Fruit fly (Drosophila melanogaster) whole organism, embryonic: ENCODE measurements around the gene Rbp4.
A peak's percentile ranks its signal among the peaks of the same experiment; 100 is the strongest.

Experiments
- Ada2b ChIP-seq: fragments of 200-800 bp; sonication (Bioruptor generic); IDR thresholded peaks from 2 replicates; pipeline ENCODE4 v1.3.6; 2022; ENCODE audit warnings: missing biosample characterization, missing genetic modification characterization
- Bdp1 ChIP-seq: fragments of 200-800 bp; sonication (Bioruptor generic); optimal IDR thresholded peaks from 3 replicates; lab custom pipeline; 2016; ENCODE audit warnings: missing biosample characterization, missing genetic modification characterization
- Bgb ChIP-seq: fragments of 200-800 bp; sonication (Bioruptor generic); IDR thresholded peaks from 2 replicates; pipeline ENCODE4 v1.3.6; 2022; ENCODE audit warnings: missing biosample characterization, missing genetic modification characterization; ENCODE audit not compliant: partially characterized antibody
- CG10274 ChIP-seq: fragments of 200-800 bp; sonication (Bioruptor generic); optimal IDR thresholded peaks from 3 replicates; lab custom pipeline; 2017; ENCODE audit warnings: missing biosample characterization, mild to moderate bottlenecking, missing genetic modification characterization
- CG10431 ChIP-seq: fragments of 200-800 bp; sonication (Bioruptor generic); optimal IDR thresholded peaks from 3 replicates; lab custom pipeline; 2018; ENCODE audit warnings: missing biosample characterization, mild to moderate bottlenecking, missing genetic modification characterization
- CG11247 ChIP-seq: fragments of 200-800 bp; sonication (Bioruptor generic); IDR thresholded peaks from 2 replicates; pipeline ENCODE4 v1.3.6; 2022; ENCODE audit warnings: missing biosample characterization, missing genetic modification characterization
- CG12942 ChIP-seq: fragments of 200-800 bp; sonication (Bioruptor generic); optimal IDR thresholded peaks from 3 replicates; lab custom pipeline; 2016; ENCODE audit warnings: missing biosample characterization, missing genetic modification characterization
- CG14441 ChIP-seq: fragments of 200-800 bp; sonication (Bioruptor generic); IDR thresholded peaks from 2 replicates; pipeline ENCODE4 v1.3.6; 2022; ENCODE audit warnings: missing biosample characterization, missing genetic modification characterization
- CG1603 ChIP-seq: fragments of 200-800 bp; sonication (Bioruptor generic); optimal IDR thresholded peaks from 2 replicates; lab custom pipeline; 2019; ENCODE audit warnings: missing biosample characterization, mild to moderate bottlenecking, missing genetic modification characterization, moderate library complexity
- CG1647 ChIP-seq: fragments of 200-800 bp; sonication (Bioruptor generic); optimal IDR thresholded peaks from 3 replicates; lab custom pipeline; 2016; ENCODE audit warnings: missing biosample characterization, missing genetic modification characterization
- CG18011 ChIP-seq: fragments of 200-800 bp; sonication (Bioruptor generic); optimal IDR thresholded peaks from 2 replicates; lab custom pipeline; 2017; ENCODE audit warnings: missing biosample characterization, missing genetic modification characterization, mild to moderate bottlenecking, moderate library complexity, missing genotype
- CG2199 ChIP-seq: fragments of 200-800 bp; sonication (Bioruptor generic); IDR thresholded peaks from 3 replicates; pipeline ENCODE4 v1.3.6; 2022; ENCODE audit warnings: missing biosample characterization, missing genetic modification characterization
- CG31224 ChIP-seq: fragments of 200-800 bp; sonication (Bioruptor generic); IDR thresholded peaks from 2 replicates; pipeline ENCODE4 v1.3.6; 2022; ENCODE audit warnings: missing biosample characterization, missing genetic modification characterization
- CG6272 ChIP-seq: fragments of 200-800 bp; sonication (Bioruptor generic); IDR thresholded peaks from 2 replicates; pipeline ENCODE4 v1.3.6; 2022; ENCODE audit warnings: missing biosample characterization, missing genetic modification characterization
- CG6791 ChIP-seq: fragments of 200-800 bp; sonication (Bioruptor generic); IDR thresholded peaks from 3 replicates; pipeline ENCODE4 v1.3.6; 2022; ENCODE audit warnings: missing biosample characterization, missing genetic modification characterization; ENCODE audit not compliant: partially characterized antibody
- CG7357 ChIP-seq: fragments of 200-800 bp; sonication (Bioruptor generic); IDR thresholded peaks from 3 replicates; pipeline ENCODE4 v1.3.6; 2022; ENCODE audit warnings: missing biosample characterization, missing genetic modification characterization
- D19A ChIP-seq: fragments of 200-800 bp; optimal IDR thresholded peaks from 3 replicates; lab custom pipeline; 2019; ENCODE audit warnings: missing biosample characterization, mild to moderate bottlenecking, missing genetic modification characterization, moderate library complexity
- GATAe ChIP-seq: fragments of 200-800 bp; sonication (Bioruptor generic); conservative IDR thresholded peaks from 2 replicates; pipeline ENCODE4 v1.3.6; 2022; ENCODE audit warnings: missing biosample characterization, missing genetic modification characterization
- HmgD ChIP-seq: fragments of 200-800 bp; sonication (Bioruptor generic); optimal IDR thresholded peaks from 3 replicates; lab custom pipeline; 2016; ENCODE audit warnings: missing biosample characterization, missing genetic modification characterization
- Jarid2 ChIP-seq: fragments of 200-800 bp; sonication (Bioruptor generic); optimal IDR thresholded peaks from 3 replicates; lab custom pipeline; 2017; ENCODE audit warnings: mild to moderate bottlenecking, missing biosample characterization, missing genetic modification reagents, missing genetic modification characterization
- NC2β ChIP-seq: fragments of 200-800 bp; sonication (Bioruptor generic); optimal IDR thresholded peaks from 2 replicates; lab custom pipeline; 2016; ENCODE audit warnings: missing biosample characterization, missing genetic modification characterization
- NFAT ChIP-seq: fragments of 200-800 bp; sonication (Bioruptor generic); IDR thresholded peaks from 2 replicates; pipeline ENCODE4 v1.3.6; 2022; ENCODE audit warnings: missing biosample characterization, missing genetic modification characterization
- NfI ChIP-seq: fragments of 200-800 bp; sonication (Bioruptor generic); optimal IDR thresholded peaks from 3 replicates; lab custom pipeline; 2018; ENCODE audit warnings: missing biosample characterization, mild to moderate bottlenecking, missing genetic modification characterization, moderate library complexity
- Oli ChIP-seq: fragments of 200-800 bp; sonication (Bioruptor generic); optimal IDR thresholded peaks from 2 replicates; lab custom pipeline; 2018; ENCODE audit warnings: missing biosample characterization, mild to moderate bottlenecking, missing genetic modification characterization, moderate library complexity
- Opbp ChIP-seq: fragments of 200-800 bp; sonication (Bioruptor generic); IDR thresholded peaks from 3 replicates; pipeline ENCODE4 v1.3.6; 2022; ENCODE audit warnings: missing biosample characterization, missing genetic modification characterization; ENCODE audit not compliant: partially characterized antibody
- PHDP ChIP-seq: fragments of 200-800 bp; sonication (Bioruptor generic); optimal IDR thresholded peaks from 3 replicates; lab custom pipeline; 2018; ENCODE audit warnings: missing biosample characterization, mild to moderate bottlenecking, missing genetic modification characterization, moderate library complexity
- Sry-β ChIP-seq: fragments of 200-800 bp; sonication (Bioruptor generic); optimal IDR thresholded peaks from 2 replicates; lab custom pipeline; 2018; ENCODE audit warnings: missing biosample characterization, mild to moderate bottlenecking, missing genetic modification characterization, moderate library complexity
- Vsx1 ChIP-seq: fragments of 200-800 bp; sonication (Bioruptor generic); optimal IDR thresholded peaks from 2 replicates; lab custom pipeline; 2017; ENCODE audit warnings: missing biosample characterization, mild to moderate bottlenecking, missing genetic modification characterization, missing genetic modification reagents
- ac ChIP-seq: fragments of 200-800 bp; sonication (Bioruptor generic); optimal IDR thresholded peaks from 3 replicates; lab custom pipeline; 2017; ENCODE audit warnings: missing biosample characterization, mild to moderate bottlenecking, missing genetic modification characterization
- ase ChIP-seq: fragments of 200-800 bp; sonication (Bioruptor generic); IDR thresholded peaks from 3 replicates; pipeline ENCODE4 v1.3.6; 2022; ENCODE audit warnings: missing biosample characterization, missing genetic modification characterization
- bigmax ChIP-seq: fragments of 200-800 bp; sonication (Bioruptor generic); optimal IDR thresholded peaks from 2 replicates; lab custom pipeline; 2018; ENCODE audit warnings: missing biosample characterization, mild to moderate bottlenecking, missing genetic modification characterization
- cad ChIP-seq: fragments of >200 bp; optimal IDR thresholded peaks from 2 replicates; lab custom pipeline; 2017; ENCODE audit warnings: missing biosample characterization, missing genetic modification characterization
- dmrt99B ChIP-seq: fragments of 200-800 bp; sonication (Bioruptor generic); optimal IDR thresholded peaks from 2 replicates; lab custom pipeline; 2018; ENCODE audit warnings: missing biosample characterization, mild to moderate bottlenecking, missing genetic modification characterization, moderate library complexity
- dysf ChIP-seq: fragments of 200-800 bp; sonication (Bioruptor generic); IDR thresholded peaks from 3 replicates; pipeline ENCODE4 v1.3.6; 2022; ENCODE audit warnings: missing biosample characterization, missing genetic modification characterization
- fd102C ChIP-seq: fragments of 200-800 bp; sonication (Bioruptor generic); optimal IDR thresholded peaks from 2 replicates; lab custom pipeline; 2018; ENCODE audit warnings: missing biosample characterization, mild to moderate bottlenecking, missing genetic modification characterization, moderate library complexity
- fru ChIP-seq: fragments of >200 bp; optimal IDR thresholded peaks from 2 replicates; lab custom pipeline; 2017
- gcm2 ChIP-seq: fragments of 200-800 bp; sonication (Bioruptor generic); optimal IDR thresholded peaks from 2 replicates; lab custom pipeline; 2016; ENCODE audit warnings: missing biosample characterization, missing genetic modification characterization
- gro ChIP-seq: fragments of 200-800 bp; sonication (Bioruptor generic); optimal IDR thresholded peaks from 2 replicates; lab custom pipeline; 2016; ENCODE audit warnings: missing biosample characterization, missing genetic modification characterization
- gsb ChIP-seq: fragments of 200-800 bp; sonication (Bioruptor generic); IDR thresholded peaks from 2 replicates; pipeline ENCODE4 v1.3.6; 2022; ENCODE audit warnings: missing biosample characterization, missing genetic modification characterization
- mirr ChIP-seq: fragments of 200-800 bp; sonication (Bioruptor generic); optimal IDR thresholded peaks from 3 replicates; lab custom pipeline; 2018; ENCODE audit warnings: missing biosample characterization, mild to moderate bottlenecking, missing genetic modification characterization
- nau ChIP-seq: fragments of 200-800 bp; sonication (Bioruptor generic); optimal IDR thresholded peaks from 3 replicates; lab custom pipeline; 2017; ENCODE audit warnings: missing biosample characterization, mild to moderate bottlenecking, missing genetic modification characterization, missing genetic modification reagents
- pan ChIP-seq, 4 experiments: fragments of >200 bp in 3 of 4; fragments of 200-800 bp in 1 of 4; sonication (Bioruptor generic) in 1 of 4; optimal IDR thresholded peaks in 3 of 4; IDR thresholded peaks in 1 of 4; 2 replicates each; pipeline versions ENCODE4 v1.3.6 to Lab custom; 2017 to 2022; ENCODE audit warnings: missing biosample characterization in 2 of 4, missing genetic modification characterization in 2 of 4, mixed read lengths in 1 of 4
- pho ChIP-seq: fragments of 200-800 bp; sonication (Bioruptor generic); optimal IDR thresholded peaks from 2 replicates; lab custom pipeline; 2016; ENCODE audit warnings: missing biosample characterization, missing genetic modification characterization
- pita ChIP-seq: fragments of 200-800 bp; sonication (Bioruptor generic); optimal IDR thresholded peaks from 2 replicates; lab custom pipeline; 2017; ENCODE audit warnings: missing biosample characterization, mild to moderate bottlenecking, missing genetic modification characterization
- sc ChIP-seq, 3 experiments: fragments of >200 bp in 2 of 3; fragments of 200-800 bp in 1 of 3; sonication (Bioruptor generic) in 1 of 3; optimal IDR thresholded peaks; 2 replicates in 2 of 3; 3 replicates in 1 of 3; lab custom pipeline; 2017; ENCODE audit warnings: mild to moderate bottlenecking in 1 of 3, missing biosample characterization in 1 of 3, missing genetic modification characterization in 1 of 3, missing genetic modification reagents in 1 of 3
- sens-2 ChIP-seq: fragments of 200-800 bp; sonication (Bioruptor generic); IDR thresholded peaks from 2 replicates; pipeline ENCODE4 v1.3.6; 2022; ENCODE audit warnings: missing biosample characterization, missing genetic modification characterization
- slou ChIP-seq: fragments of 200-800 bp; sonication (Bioruptor generic); optimal IDR thresholded peaks from 3 replicates; lab custom pipeline; 2016; ENCODE audit warnings: missing biosample characterization, missing genetic modification characterization
- stc ChIP-seq: fragments of 200-800 bp; sonication (Bioruptor generic); IDR thresholded peaks from 2 replicates; pipeline ENCODE4 v1.3.6; 2022; ENCODE audit warnings: missing biosample characterization, missing genetic modification characterization
- trh ChIP-seq: fragments of 200-800 bp; sonication (Bioruptor generic); optimal IDR thresholded peaks from 2 replicates; lab custom pipeline; 2016; ENCODE audit warnings: missing biosample characterization, missing genetic modification characterization
- zfh2 ChIP-seq: fragments of 200-800 bp; sonication (Bioruptor generic); optimal IDR thresholded peaks from 2 replicates; lab custom pipeline; 2016; ENCODE audit warnings: missing biosample characterization, missing genetic modification characterization

Rbp4 gene

dm6 chr3R:13645874-13646370, 10.3 kb downstream of the Rbp4 start, which contains the start of gene sqd (continued):
- TF ChIP-seq Jarid2 (GFP tag; lab: Kevin White, UChicago) = no peak
- no peak for TF ChIP-seq D19A
- TF ChIP-seq NC2β = peak; percentile 69
- TF ChIP-seq mirr (GFP tag; lab: Kevin White, UChicago) = no peak
- peak; percentile 41; the same call in 1 of the 2 replicates for TF ChIP-seq stc (GFP tag; lab: Robert Waterston, UW)
- peak; percentile 75 for TF ChIP-seq CG7357 (GFP tag; lab: Robert Waterston, UW)
- TF ChIP-seq GATAe (GFP tag; lab: Robert Waterston, UW) = no peak
- no peak for TF ChIP-seq CG2199 (GFP tag; lab: Robert Waterston, UW)
- peak; percentile 32 for TF ChIP-seq Vsx1 (GFP tag; lab: Kevin White, UChicago)
- peak; percentile 49 for TF ChIP-seq gro (GFP tag; lab: Kevin White, UChicago)
- TF ChIP-seq CG6791 (GFP tag; lab: Robert Waterston, UW) = 0 out of 3 replicates have a peak, but pooled peaks have one; percentile 34
- TF ChIP-seq nau (GFP tag; lab: Kevin White, UChicago) = no peak
- no peak for TF ChIP-seq CG11247 (GFP tag; lab: Robert Waterston, UW)
- TF ChIP-seq Bdp1 (GFP tag; lab: Kevin White, UChicago) = no peak
- peak; percentile 12 for TF ChIP-seq pho (GFP tag; lab: Kevin White, UChicago)
- TF ChIP-seq slou = no peak
- no peak for TF ChIP-seq pita (GFP tag; lab: Kevin White, UChicago)
- no peak for TF ChIP-seq gsb (GFP tag; lab: Robert Waterston, UW)
- TF ChIP-seq CG6272 (GFP tag; lab: Robert Waterston, UW) = no peak
- peak; percentile 13 for TF ChIP-seq Sry-β (GFP tag; lab: Kevin White, UChicago)
- TF ChIP-seq CG12942 (GFP tag; lab: Kevin White, UChicago) = no peak
- no peak for TF ChIP-seq ase (GFP tag; lab: Robert Waterston, UW)
- no peak; the same call in 1 of the 2 replicates for TF ChIP-seq Ada2b (GFP tag; lab: Robert Waterston, UW)
- no peak for TF ChIP-seq CG1647 (GFP tag; lab: Kevin White, UChicago)
- TF ChIP-seq fru (lab: Kevin White, UChicago) = no peak
- no peak for TF ChIP-seq NFAT
- no peak for TF ChIP-seq CG31224 (GFP tag; lab: Robert Waterston, UW)
- TF ChIP-seq sc (optimal IDR thresholded peaks at IDR 0.05; lab: Kevin White, UChicago) = no peak
- TF ChIP-seq sc (GFP tag; optimal IDR thresholded peaks at IDR 0.05; lab: Kevin White, UChicago) = peak; percentile 3
- no peak for TF ChIP-seq ac (GFP tag; lab: Kevin White, UChicago)
- no peak for TF ChIP-seq gcm2 (GFP tag; lab: Kevin White, UChicago)
- peak; percentile 42 for TF ChIP-seq CG10274 (GFP tag; lab: Kevin White, UChicago)
- peak; percentile 15; the same call in 1 of the 2 replicates for TF ChIP-seq Bgb (GFP tag; lab: Robert Waterston, UW)
- peak; percentile 12 for TF ChIP-seq bigmax (GFP tag; lab: Kevin White, UChicago)
- TF ChIP-seq Oli (tag; lab: Kevin White, UChicago) = peak; percentile 35
- TF ChIP-seq cad (GFP tag; lab: Kevin White, UChicago) = no peak
- TF ChIP-seq fd102C = no peak
- TF ChIP-seq zfh2 (GFP tag; lab: Kevin White, UChicago) = peak; percentile 20
- TF ChIP-seq sens-2 = no peak
- TF ChIP-seq trh (GFP tag; lab: Kevin White, UChicago) = no peak
- peak; percentile 59 for TF ChIP-seq NfI (GFP tag; lab: Kevin White, UChicago)
- peak; percentile 2 for TF ChIP-seq HmgD (GFP tag; lab: Kevin White, UChicago)
- peak; percentile 49 for TF ChIP-seq dmrt99B (tag; lab: Kevin White, UChicago)
- peak; percentile 56; the same call in 1 of the 2 replicates for TF ChIP-seq CG14441 (GFP tag; lab: Robert Waterston, UW)
- TF ChIP-seq CG10431 (GFP tag; lab: Kevin White, UChicago) = no peak
- TF ChIP-seq Opbp = no peak
- no peak for TF ChIP-seq pan (optimal IDR thresholded peaks at IDR 0.05; lab: Kevin White, UChicago)
- peak in 1 of 2 experiments; percentile 14 for TF ChIP-seq pan (GFP tag; optimal IDR thresholded peaks at IDR 0.05 in 1 of 2, IDR thresholded peaks at IDR 0.05 in 1 of 2)
- TF ChIP-seq CG18011 (GFP tag; lab: Kevin White, UChicago) = peak; percentile 58
- TF ChIP-seq dysf (GFP tag; lab: Robert Waterston, UW) = 0 out of 3 replicates have a peak, but pooled peaks have one; percentile 36
- TF ChIP-seq CG1603 (tag; lab: Kevin White, UChicago) = peak; percentile 83
- TF ChIP-seq PHDP (tag; lab: Kevin White, UChicago) = peak; percentile 53
